Worm (Caenorhabditis elegans) whole organism, midembryonic: ENCODE results near the gene H37A05.2.

Experiments
- T22C8.4 ChIP-seq: fragments of 200-800 bp; sonication (Bioruptor generic); IDR thresholded peaks from 2 replicates; pipeline ENCODE4 v1.3.6; 2022; ENCODE audit warnings: missing genetic modification characterization, missing compliant biosample characterization
- cog-1 ChIP-seq: sonication (generic microtip); optimal IDR thresholded peaks from 2 replicates; lab custom pipeline; 2016; ENCODE audit warnings: missing genetic modification characterization, missing compliant biosample characterization
- flt-1 ChIP-seq: fragments of 200-800 bp; sonication (Bioruptor generic); IDR thresholded peaks from 2 replicates; pipeline ENCODE4 v1.3.6; 2022; ENCODE audit warnings: missing genetic modification characterization, missing compliant biosample characterization
- ztf-23 ChIP-seq: fragments of 200-800 bp; sonication (Bioruptor generic); IDR thresholded peaks from 2 replicates; pipeline ENCODE4 v1.3.6; 2022; ENCODE audit warnings: missing genetic modification reagents, missing genetic modification characterization, missing compliant biosample characterization
- ztf-29 ChIP-seq: fragments of 200-800 bp; sonication (Bioruptor generic); IDR thresholded peaks from 2 replicates; pipeline ENCODE4 v1.3.6; 2022; ENCODE audit warnings: missing genetic modification reagents, missing genetic modification characterization, missing compliant biosample characterization

- TF ChIP-seq flt-1 (GFP tag; lab: Robert Waterston, UW), result no peak
- TF ChIP-seq ztf-29, result no peak
- no peak for TF ChIP-seq cog-1 (tag; lab: Kevin White, UChicago)
- no peak for TF ChIP-seq T22C8.4
- TF ChIP-seq ztf-23 (GFP tag; lab: Robert Waterston, UW), result no peak
These were observed 41.0 kb downstream of the H37A05.2 start, which contains the start of gene F53F4.4 for ce11 chrV:13593083-13593482.
